Worm (Caenorhabditis elegans) whole organism, L4 larva: ENCODE data around the gene cyp-25A2.

Experiments
- F49E8.2 ChIP-seq: sonication (generic microtip); optimal IDR thresholded peaks from 2 replicates; lab custom pipeline; 2016; ENCODE audit warnings: missing compliant biosample characterization, mild to moderate bottlenecking, missing genetic modification characterization, borderline replicate concordance
- R02D3.7 ChIP-seq: fragments of 150-350 bp; sonication (generic microtip); optimal IDR thresholded peaks from 3 replicates; lab custom pipeline; 2014; ENCODE audit warnings: missing biosample characterization, missing genetic modification characterization
- T20F7.1 ChIP-seq: fragments of 200-800 bp; sonication (Bioruptor generic); optimal IDR thresholded peaks from 2 replicates; lab custom pipeline; 2018; ENCODE audit warnings: mild to moderate bottlenecking, missing genetic modification characterization, missing compliant biosample characterization
- Y48G9A.11 ChIP-seq: fragments of 200-800 bp; sonication (Bioruptor generic); IDR thresholded peaks from 2 replicates; pipeline ENCODE4 v1.3.6; 2022; ENCODE audit warnings: missing genetic modification reagents, missing genetic modification characterization, missing compliant biosample characterization
- ama-1 ChIP-seq: fragments of 150-350 bp; optimal IDR thresholded peaks from 2 replicates; lab custom pipeline; 2014; ENCODE audit warnings: inconsistent platforms, mixed read lengths
- attf-4 ChIP-seq: sonication (generic microtip); optimal IDR thresholded peaks from 3 replicates; lab custom pipeline; 2017; ENCODE audit warnings: missing biosample characterization, missing genetic modification characterization
- ceh-28 ChIP-seq: fragments of 150-350 bp; optimal IDR thresholded peaks from 2 replicates; lab custom pipeline; 2014; ENCODE audit warnings: missing biosample characterization, missing genetic modification reagents, missing genetic modification characterization
- ceh-44 ChIP-seq: fragments of 200-800 bp; sonication (Bioruptor generic); IDR thresholded peaks from 2 replicates; pipeline ENCODE4 v1.3.6; 2022; ENCODE audit warnings: missing genetic modification reagents, missing genetic modification characterization, missing compliant biosample characterization
- daf-16 ChIP-seq, 3 experiments: sonication (generic microtip); optimal IDR thresholded peaks; 2 replicates each; lab custom pipeline; 2016 to 2017; ENCODE audit warnings: missing genetic modification characterization in 3 of 3, missing genetic modification reagents in 3 of 3, mild to moderate bottlenecking in 2 of 3, missing compliant biosample characterization in 2 of 3, missing biosample characterization in 1 of 3, moderate library complexity in 1 of 3
- daf-8 ChIP-seq: fragments of 200-800 bp; sonication (Bioruptor generic); IDR thresholded peaks from 2 replicates; pipeline ENCODE4 v1.3.6; 2022; ENCODE audit warnings: missing genetic modification characterization, missing compliant biosample characterization
- fos-1 ChIP-seq: fragments of 150-350 bp; optimal IDR thresholded peaks from 2 replicates; lab custom pipeline; 2014; ENCODE audit warnings: missing biosample characterization, missing genetic modification characterization
- hlh-11 ChIP-seq: fragments of 200-800 bp; sonication (Bioruptor generic); optimal IDR thresholded peaks from 2 replicates; lab custom pipeline; 2018; ENCODE audit warnings: mild to moderate bottlenecking, missing genetic modification characterization, missing compliant biosample characterization
- lim-7 ChIP-seq: fragments of 200-800 bp; sonication (Bioruptor generic); IDR thresholded peaks from 2 replicates; pipeline ENCODE4 v1.3.6; 2022; ENCODE audit warnings: missing genetic modification characterization, missing compliant biosample characterization
- lin-1 ChIP-seq: fragments of 200-800 bp; sonication (Bioruptor generic); IDR thresholded peaks from 2 replicates; pipeline ENCODE4 v1.3.6; 2022; ENCODE audit warnings: missing genetic modification reagents, missing genetic modification characterization, missing compliant biosample characterization
- lin-38 ChIP-seq: fragments of 200-800 bp; sonication (Bioruptor generic); IDR thresholded peaks from 2 replicates; pipeline ENCODE4 v1.3.6; 2022; ENCODE audit warnings: missing genetic modification reagents, missing genetic modification characterization, missing compliant biosample characterization
- lin-39 ChIP-seq: fragments of 150-350 bp; optimal IDR thresholded peaks from 2 replicates; lab custom pipeline; 2014; ENCODE audit warnings: missing biosample characterization, missing genetic modification reagents, missing genetic modification characterization
- lsy-2 ChIP-seq, 2 experiments: fragments of 150-350 bp in 1 of 2; sonication (generic microtip) in 1 of 2; optimal IDR thresholded peaks; 2 replicates each; lab custom pipeline; 2014 to 2017; ENCODE audit warnings: missing biosample characterization in 2 of 2, missing genetic modification characterization in 2 of 2
- madf-5 ChIP-seq, 2 experiments: fragments of 200-800 bp; sonication (Bioruptor generic); IDR thresholded peaks; 2 replicates each; pipeline ENCODE4 v1.3.6; 2022; ENCODE audit warnings: missing compliant biosample characterization in 2 of 2, missing genetic modification characterization in 2 of 2
- mdl-1 ChIP-seq, 2 experiments: fragments of 150-350 bp in 1 of 2; sonication (generic microtip) in 1 of 2; optimal IDR thresholded peaks; 2 replicates each; lab custom pipeline; 2014 to 2017; ENCODE audit warnings: missing biosample characterization in 2 of 2, missing genetic modification characterization in 2 of 2
- mdt-29 ChIP-seq: fragments of 200-800 bp; sonication (Bioruptor generic); IDR thresholded peaks from 2 replicates; pipeline ENCODE4 v1.3.6; 2022; ENCODE audit warnings: missing genetic modification reagents, missing genetic modification characterization, missing compliant biosample characterization
- mep-1 ChIP-seq: fragments of 150-350 bp; sonication (generic microtip); optimal IDR thresholded peaks from 3 replicates; lab custom pipeline; 2014; ENCODE audit warnings: missing biosample characterization, missing genetic modification characterization
- mes-2 ChIP-seq: sonication (generic microtip); optimal IDR thresholded peaks from 2 replicates; lab custom pipeline; 2016; ENCODE audit warnings: missing genotype, mild to moderate bottlenecking, missing genetic modification characterization, missing compliant biosample characterization; ENCODE audit not compliant: poor library complexity, severe bottlenecking
- nhr-28 ChIP-seq: fragments of 150-350 bp; optimal IDR thresholded peaks from 2 replicates; lab custom pipeline; 2014; ENCODE audit warnings: missing biosample characterization, missing genetic modification characterization
- nhr-76 ChIP-seq: fragments of 150-350 bp; optimal IDR thresholded peaks from 2 replicates; lab custom pipeline; 2014; ENCODE audit warnings: missing biosample characterization, missing genetic modification characterization
- php-3 ChIP-seq: fragments of 200-800 bp; sonication (Bioruptor generic); IDR thresholded peaks from 2 replicates; pipeline ENCODE4 v1.3.6; 2022; ENCODE audit warnings: missing genetic modification reagents, missing genetic modification characterization, missing compliant biosample characterization
- pqm-1 ChIP-seq: sonication (generic microtip); optimal IDR thresholded peaks from 2 replicates; lab custom pipeline; 2017; ENCODE audit warnings: missing biosample characterization, missing genetic modification characterization
- sdz-12 ChIP-seq: fragments of 200-800 bp; sonication (Bioruptor generic); optimal IDR thresholded peaks from 2 replicates; lab custom pipeline; 2018; ENCODE audit warnings: mild to moderate bottlenecking, missing genetic modification characterization, missing compliant biosample characterization
- set-16 ChIP-seq: fragments of 200-800 bp; sonication (Bioruptor generic); IDR thresholded peaks from 2 replicates; pipeline ENCODE4 v1.3.6; 2022; ENCODE audit warnings: missing genetic modification reagents, missing genetic modification characterization, missing compliant biosample characterization
- snpc-1.2 ChIP-seq: fragments of 200-800 bp; sonication (Bioruptor generic); IDR thresholded peaks from 2 replicates; pipeline ENCODE4 v1.3.6; 2022; ENCODE audit warnings: missing genetic modification reagents, missing genetic modification characterization, missing compliant biosample characterization
- snpc-4 ChIP-seq: fragments of 150-350 bp; optimal IDR thresholded peaks from 2 replicates; lab custom pipeline; 2014; ENCODE audit warnings: missing biosample characterization, missing genetic modification characterization
- spr-1 ChIP-seq: sonication (generic microtip); optimal IDR thresholded peaks from 2 replicates; lab custom pipeline; 2016; ENCODE audit warnings: mild to moderate bottlenecking, missing genetic modification characterization, missing compliant biosample characterization
- spr-3 ChIP-seq: fragments of 200-800 bp; sonication (Bioruptor generic); optimal IDR thresholded peaks from 2 replicates; lab custom pipeline; 2018; ENCODE audit warnings: mild to moderate bottlenecking, missing genetic modification characterization, missing compliant biosample characterization
- tag-97 ChIP-seq: fragments of 200-800 bp; sonication (Bioruptor generic); IDR thresholded peaks from 2 replicates; pipeline ENCODE4 v1.3.6; 2022; ENCODE audit warnings: missing genetic modification characterization, missing compliant biosample characterization
- unc-130 ChIP-seq: sonication (generic microtip); optimal IDR thresholded peaks from 2 replicates; lab custom pipeline; 2016; ENCODE audit warnings: missing genetic modification reagents, missing genetic modification characterization, missing compliant biosample characterization
- unc-62 ChIP-seq, 3 experiments: fragments of 150-350 bp in 1 of 3; sonication (generic microtip); optimal IDR thresholded peaks in 2 of 3; peaks in 1 of 3; 1 replicate in 1 of 3; 2 replicates in 2 of 3; lab custom pipeline; 2014 to 2017; ENCODE audit warnings: missing biosample characterization in 3 of 3, missing genetic modification characterization in 3 of 3, missing genetic modification reagents in 3 of 3, missing genotype in 1 of 3
- zfp-3 ChIP-seq: fragments of 200-800 bp; sonication (Bioruptor generic); conservative IDR thresholded peaks from 2 replicates; pipeline ENCODE4 v1.3.6; 2022; ENCODE audit warnings: missing genetic modification reagents, missing genetic modification characterization, missing compliant biosample characterization
- ztf-11 ChIP-seq: fragments of 150-350 bp; optimal IDR thresholded peaks from 2 replicates; lab custom pipeline; 2014; ENCODE audit warnings: missing biosample characterization, missing genetic modification characterization

The cyp-25A2 gene

ce11 chrIII:3869292-3869781, 34.3 kb downstream of the cyp-25A2 start (continued):
- TF ChIP-seq php-3 (0 out of 2 replicates have a peak, but pooled peaks have one; percentile 20), zfp-3 (peak; percentile 86; the same call in 1 of the 2 replicates), lim-7 (GFP tag; lab: Robert Waterston, UW) (peak; percentile 64), nhr-76 (tag; lab: Kevin White, UChicago) (no peak), lin-1 (GFP tag; lab: Robert Waterston, UW) (peak; percentile 17), ama-1 (lab: Kevin White, UChicago) (peak; percentile 86), sdz-12 (GFP tag; lab: Kevin White, UChicago) (no peak), T20F7.1 (GFP tag; lab: Kevin White, UChicago) (peak; percentile 36), daf-8 (GFP tag; lab: Robert Waterston, UW) (no peak), ztf-11 (tag; lab: Kevin White, UChicago) (no peak), snpc-4 (tag; lab: Kevin White, UChicago) (no peak), hlh-11 (tag; lab: Kevin White, UChicago) (no peak), fos-1 (no peak), unc-62 (GFP tag; optimal IDR thresholded peaks at IDR 0.05 in 1 of 2; lab: Kevin White, UChicago) (no peak), unc-62 (tag; optimal IDR thresholded peaks at IDR 0.05; lab: Kevin White, UChicago) (no peak), lin-39 (no peak), mes-2 (tag; lab: Kevin White, UChicago) (peak; percentile 58), tag-97 (no peak), lsy-2 (tag; optimal IDR thresholded peaks at IDR 0.05; lab: Kevin White, UChicago) (peak; percentile 53 to 54), F49E8.2 (tag; lab: Kevin White, UChicago) (peak; percentile 96), R02D3.7 (tag; lab: Kevin White, UChicago) (no peak), unc-130 (GFP tag; lab: Kevin White, UChicago) (peak; percentile 87), spr-3 (GFP tag; lab: Kevin White, UChicago) (peak; percentile 54), Y48G9A.11 (GFP tag; lab: Robert Waterston, UW) (peak; percentile 73), mep-1 (tag; lab: Kevin White, UChicago) (peak; percentile 88), snpc-1.2 (GFP tag; lab: Robert Waterston, UW) (peak; percentile 71), attf-4 (no peak), madf-5 (GFP tag; IDR thresholded peaks at IDR 0.05; lab: Robert Waterston, UW) (peak in 1 of 2 experiments; percentile 82; a peak in 1 of 4 replicates)

ce11 chrIII:3871763-3872486, 36.9 kb downstream of the cyp-25A2 start:
- no peak for TF ChIP-seq daf-16 (GFP tag; optimal IDR thresholded peaks at IDR 0.05; lab: Kevin White, UChicago)
- peak; percentile 34 for TF ChIP-seq daf-16 (tag; optimal IDR thresholded peaks at IDR 0.05; lab: Kevin White, UChicago)
- no peak for TF ChIP-seq ceh-44 (GFP tag; lab: Robert Waterston, UW)
- no peak for TF ChIP-seq mdl-1 (tag; optimal IDR thresholded peaks at IDR 0.05; lab: Kevin White, UChicago)
- no peak for TF ChIP-seq mdt-29 (GFP tag; lab: Robert Waterston, UW)
- TF ChIP-seq spr-1 (tag; lab: Kevin White, UChicago) = no peak
- TF ChIP-seq madf-5 (GFP tag; IDR thresholded peaks at IDR 0.05; lab: Robert Waterston, UW) = no peak
- no peak for TF ChIP-seq lin-38 (GFP tag; lab: Robert Waterston, UW)
- peak; percentile 22; the same call in 1 of the 2 replicates for TF ChIP-seq lin-1 (GFP tag; lab: Robert Waterston, UW)
- TF ChIP-seq unc-62 (GFP tag; optimal IDR thresholded peaks at IDR 0.05 in 1 of 2; lab: Kevin White, UChicago) = peak in 1 of 2 experiments; percentile 1
- TF ChIP-seq unc-62 (tag; optimal IDR thresholded peaks at IDR 0.05; lab: Kevin White, UChicago) = no peak
- TF ChIP-seq nhr-28 (tag; lab: Kevin White, UChicago) = no peak
- no peak for TF ChIP-seq ceh-28 (tag; lab: Kevin White, UChicago)
- TF ChIP-seq pqm-1 = peak; percentile 9
- TF ChIP-seq set-16 = no peak
- TF ChIP-seq, all 104 proteins: peak for 4
